Worm (Caenorhabditis elegans) whole organism, young adult: Measurements from ENCODE around the gene lin-33.

Experiments
- C06A6.2 ChIP-seq: fragments of 200-800 bp; sonication (Bioruptor generic); conservative IDR thresholded peaks from 2 replicates; pipeline ENCODE4 v1.3.6; 2022; ENCODE audit warnings: missing genetic modification characterization, missing compliant biosample characterization
- C17E4.6 ChIP-seq: fragments of 200-800 bp; sonication (Bioruptor generic); IDR thresholded peaks from 2 replicates; pipeline ENCODE4 v1.3.6; 2022; ENCODE audit warnings: missing genetic modification reagents, missing genetic modification characterization, missing compliant biosample characterization
- D2030.7 ChIP-seq: fragments of 200-800 bp; sonication (Bioruptor generic); IDR thresholded peaks from 2 replicates; pipeline ENCODE4 v1.3.6; 2022; ENCODE audit warnings: missing genetic modification reagents, missing genetic modification characterization, missing compliant biosample characterization
- F10E7.11 ChIP-seq: sonication (generic microtip); optimal IDR thresholded peaks from 2 replicates; lab custom pipeline; 2017; ENCODE audit warnings: mild to moderate bottlenecking, missing genetic modification characterization, moderate library complexity, missing compliant biosample characterization
- F39B2.1 ChIP-seq: fragments of 200-800 bp; sonication (Bioruptor generic); IDR thresholded peaks from 2 replicates; pipeline ENCODE4 v1.3.6; 2022; ENCODE audit warnings: missing genetic modification reagents, missing genetic modification characterization, missing compliant biosample characterization
- F57C9.4 ChIP-seq: sonication (generic microtip); optimal IDR thresholded peaks from 2 replicates; lab custom pipeline; 2017; ENCODE audit warnings: mild to moderate bottlenecking, missing genetic modification characterization, missing compliant biosample characterization
- K12H6.12 ChIP-seq: fragments of 200-800 bp; sonication (Bioruptor generic); optimal IDR thresholded peaks from 2 replicates; lab custom pipeline; 2018; ENCODE audit warnings: mild to moderate bottlenecking, missing genetic modification characterization, missing compliant biosample characterization
- Y53F4B.3 ChIP-seq: fragments of 200-800 bp; sonication (Bioruptor generic); IDR thresholded peaks from 2 replicates; pipeline ENCODE4 v1.3.6; 2022; ENCODE audit warnings: missing genetic modification reagents, missing genetic modification characterization, missing compliant biosample characterization
- Y56A3A.18 ChIP-seq: fragments of 200-800 bp; sonication (Bioruptor generic); IDR thresholded peaks from 2 replicates; pipeline ENCODE4 v1.3.6; 2022; ENCODE audit warnings: missing genetic modification reagents, missing genetic modification characterization, missing compliant biosample characterization
- Y67H2A.10 ChIP-seq: fragments of 200-800 bp; sonication (Bioruptor generic); conservative IDR thresholded peaks from 2 replicates; pipeline ENCODE4 v1.3.6; 2022; ENCODE audit warnings: missing genetic modification reagents, missing genetic modification characterization, missing compliant biosample characterization
- ama-1 ChIP-seq, 3 experiments: fragments of 150-350 bp in 1 of 3; sonication (generic microtip) in 2 of 3; optimal IDR thresholded peaks; 2 replicates each; lab custom pipeline; 2014 to 2018; ENCODE audit warnings: missing biosample characterization in 2 of 3, missing genetic modification characterization in 2 of 3, missing genetic modification reagents in 2 of 3
- attf-3 ChIP-seq: fragments of 200-800 bp; sonication (Bioruptor generic); conservative IDR thresholded peaks from 2 replicates; pipeline ENCODE4 v1.3.6; 2022; ENCODE audit warnings: missing genetic modification reagents, missing genetic modification characterization, missing compliant biosample characterization
- bed-2 ChIP-seq: fragments of 200-800 bp; sonication (Bioruptor generic); IDR thresholded peaks from 2 replicates; pipeline ENCODE4 v1.3.6; 2022; ENCODE audit warnings: missing genetic modification reagents, missing genetic modification characterization, missing compliant biosample characterization
- cebp-1 ChIP-seq, 2 experiments: fragments of 200-800 bp in 1 of 2; sonication (Bioruptor generic) in 1 of 2; sonication (generic microtip) in 1 of 2; IDR thresholded peaks in 1 of 2; optimal IDR thresholded peaks in 1 of 2; 2 replicates each; pipeline versions ENCODE4 v1.3.6 to Lab custom; 2017 to 2022; ENCODE audit warnings: missing compliant biosample characterization in 2 of 2, missing genetic modification characterization in 2 of 2, mild to moderate bottlenecking in 1 of 2, missing genetic modification reagents in 1 of 2, moderate library complexity in 1 of 2
- ceh-27 ChIP-seq: fragments of 200-800 bp; sonication (Bioruptor generic); optimal IDR thresholded peaks from 2 replicates; lab custom pipeline; 2018; ENCODE audit warnings: mild to moderate bottlenecking, missing genetic modification characterization, moderate library complexity, missing compliant biosample characterization
- ceh-58 ChIP-seq: fragments of 200-800 bp; sonication (Bioruptor generic); IDR thresholded peaks from 2 replicates; pipeline ENCODE4 v1.3.6; 2022; ENCODE audit warnings: missing genetic modification characterization, missing compliant biosample characterization
- ceh-91 ChIP-seq: fragments of 200-800 bp; sonication (Bioruptor generic); IDR thresholded peaks from 2 replicates; pipeline ENCODE4 v1.3.6; 2022; ENCODE audit warnings: missing genetic modification reagents, missing genetic modification characterization, missing compliant biosample characterization
- ekl-4 ChIP-seq: fragments of 200-800 bp; sonication (Bioruptor generic); IDR thresholded peaks from 2 replicates; pipeline ENCODE4 v1.3.6; 2022; ENCODE audit warnings: missing genetic modification reagents, missing genetic modification characterization, missing compliant biosample characterization
- hmg-1.2 ChIP-seq: fragments of 200-800 bp; sonication (Bioruptor generic); IDR thresholded peaks from 2 replicates; pipeline ENCODE4 v1.3.6; 2022; ENCODE audit warnings: missing genetic modification reagents, missing genetic modification characterization, missing compliant biosample characterization
- let-607 ChIP-seq, 2 experiments: fragments of 200-800 bp in 1 of 2; sonication (Bioruptor generic) in 1 of 2; sonication (generic microtip) in 1 of 2; optimal IDR thresholded peaks; 2 replicates each; lab custom pipeline; 2016 to 2018; ENCODE audit warnings: mild to moderate bottlenecking in 2 of 2, missing compliant biosample characterization in 2 of 2, missing genetic modification characterization in 2 of 2, moderate library complexity in 2 of 2, missing genotype in 1 of 2
- lin-26 ChIP-seq: fragments of 200-800 bp; sonication (Bioruptor generic); IDR thresholded peaks from 2 replicates; pipeline ENCODE4 v1.3.6; 2022; ENCODE audit warnings: missing genetic modification reagents, missing genetic modification characterization, missing compliant biosample characterization
- mel-28 ChIP-seq: sonication (generic microtip); optimal IDR thresholded peaks from 2 replicates; lab custom pipeline; 2016; ENCODE audit warnings: borderline replicate concordance, mild to moderate bottlenecking, missing genetic modification characterization, missing compliant biosample characterization
- nfya-1 ChIP-seq: sonication (generic microtip); optimal IDR thresholded peaks from 2 replicates; lab custom pipeline; 2017; ENCODE audit warnings: antibody characterized with exemption, missing compliant biosample characterization, missing genetic modification characterization, borderline replicate concordance; ENCODE audit not compliant: insufficient read depth
- nfyb-1 ChIP-seq: fragments of 200-800 bp; sonication (Bioruptor generic); IDR thresholded peaks from 2 replicates; pipeline ENCODE4 v1.3.6; 2022; ENCODE audit warnings: missing genetic modification reagents, missing genetic modification characterization, missing compliant biosample characterization
- nhr-179 ChIP-seq: sonication (generic microtip); optimal IDR thresholded peaks from 2 replicates; lab custom pipeline; 2016; ENCODE audit warnings: mild to moderate bottlenecking, missing genetic modification characterization, missing compliant biosample characterization
- nhr-27 ChIP-seq: fragments of 200-800 bp; sonication (Bioruptor generic); optimal IDR thresholded peaks from 2 replicates; lab custom pipeline; 2018; ENCODE audit warnings: mild to moderate bottlenecking, missing genetic modification characterization, moderate library complexity, missing compliant biosample characterization
- nhr-80 ChIP-seq: sonication (generic microtip); optimal IDR thresholded peaks from 2 replicates; lab custom pipeline; 2016; ENCODE audit warnings: missing genetic modification characterization, missing compliant biosample characterization
- rcor-1 ChIP-seq: fragments of 200-800 bp; sonication (Bioruptor generic); IDR thresholded peaks from 2 replicates; pipeline ENCODE4 v1.3.6; 2022; ENCODE audit warnings: missing genetic modification reagents, missing genetic modification characterization, missing compliant biosample characterization
- snpc-1.1 ChIP-seq: sonication (generic microtip); optimal IDR thresholded peaks from 2 replicates; lab custom pipeline; 2017; ENCODE audit warnings: missing genetic modification characterization, mild to moderate bottlenecking, missing compliant biosample characterization, antibody characterized with exemption, moderate library complexity, missing genotype, missing genetic modification reagents; ENCODE audit not compliant: insufficient read depth
- snpc-1.3 ChIP-seq: sonication (generic microtip); optimal IDR thresholded peaks from 2 replicates; lab custom pipeline; 2017; ENCODE audit warnings: missing genetic modification characterization, mild to moderate bottlenecking, missing compliant biosample characterization, antibody characterized with exemption, moderate library complexity, missing genotype, missing genetic modification reagents; ENCODE audit not compliant: insufficient read depth
- snpc-3.4 ChIP-seq: sonication (generic microtip); optimal IDR thresholded peaks from 2 replicates; lab custom pipeline; 2017; ENCODE audit warnings: missing genetic modification characterization, mild to moderate bottlenecking, missing compliant biosample characterization, antibody characterized with exemption, moderate library complexity, missing genotype, missing genetic modification reagents
- snpc-4 ChIP-seq, 5 experiments: fragments of 150-350 bp in 1 of 5; sonication (generic microtip) in 4 of 5; optimal IDR thresholded peaks; 2 replicates each; lab custom pipeline; 2014 to 2018; ENCODE audit warnings: missing genetic modification characterization in 5 of 5, missing biosample characterization in 3 of 5, antibody characterized with exemption in 2 of 5, mild to moderate bottlenecking in 2 of 5, missing compliant biosample characterization in 2 of 5, missing genotype in 2 of 5, moderate library complexity in 2 of 5, missing genetic modification reagents in 1 of 5
- somi-1 ChIP-seq: fragments of 200-800 bp; sonication (Bioruptor generic); optimal IDR thresholded peaks from 2 replicates; lab custom pipeline; 2018; ENCODE audit warnings: mild to moderate bottlenecking, missing genetic modification characterization, missing compliant biosample characterization
- sptf-2 ChIP-seq: fragments of 200-800 bp; sonication (Bioruptor generic); optimal IDR thresholded peaks from 2 replicates; lab custom pipeline; 2018; ENCODE audit warnings: mild to moderate bottlenecking, missing genetic modification characterization, missing compliant biosample characterization
- tbp1 ChIP-seq: fragments of 200-800 bp; sonication (Bioruptor generic); optimal IDR thresholded peaks from 2 replicates; lab custom pipeline; 2018; ENCODE audit warnings: mild to moderate bottlenecking, missing genetic modification characterization, missing compliant biosample characterization
- tbx-9 ChIP-seq: sonication (generic microtip); optimal IDR thresholded peaks from 2 replicates; lab custom pipeline; 2016; ENCODE audit warnings: borderline replicate concordance, missing genetic modification characterization, inconsistent platforms, missing compliant biosample characterization
- unc-130 ChIP-seq: sonication (generic microtip); optimal IDR thresholded peaks from 2 replicates; lab custom pipeline; 2016; ENCODE audit warnings: missing genetic modification reagents, missing genetic modification characterization, missing compliant biosample characterization
- xnd-1 ChIP-seq: sonication (generic microtip); optimal IDR thresholded peaks from 2 replicates; lab custom pipeline; 2016; ENCODE audit warnings: missing genotype, missing genetic modification reagents, missing genetic modification characterization, missing compliant biosample characterization
- zfh-2 ChIP-seq: fragments of 200-800 bp; sonication (Bioruptor generic); conservative IDR thresholded peaks from 2 replicates; pipeline ENCODE4 v1.3.6; 2022; ENCODE audit warnings: missing genetic modification reagents, missing genetic modification characterization, missing compliant biosample characterization
- zim-3 ChIP-seq: sonication (generic microtip); optimal IDR thresholded peaks from 2 replicates; lab custom pipeline; 2017; ENCODE audit warnings: mild to moderate bottlenecking, missing genetic modification characterization, moderate library complexity, missing compliant biosample characterization
- ztf-18 ChIP-seq: sonication (generic microtip); optimal IDR thresholded peaks from 2 replicates; lab custom pipeline; 2016; ENCODE audit warnings: missing genotype, mild to moderate bottlenecking, missing genetic modification characterization, missing compliant biosample characterization
- ztf-3 ChIP-seq: fragments of 200-800 bp; sonication (Bioruptor generic); optimal IDR thresholded peaks from 2 replicates; lab custom pipeline; 2018; ENCODE audit warnings: mild to moderate bottlenecking, missing genetic modification characterization, missing compliant biosample characterization

lin-33 gene

ce11 chrIV:5973947-5974495 is 43.6 kb downstream of the lin-33 start:
- TF ChIP-seq sptf-2 (GFP tag; lab: Kevin White, UChicago) (no peak), unc-130 (GFP tag; lab: Kevin White, UChicago) (no peak), zfh-2 (peak; percentile 80), somi-1 (no peak), zim-3 (tag; lab: Kevin White, UChicago) (no peak), hmg-1.2 (peak; percentile 62), K12H6.12 (peak; percentile 5), cebp-1 (GFP tag; IDR thresholded peaks at IDR 0.05; lab: Robert Waterston, UW) (no peak), cebp-1 (tag; optimal IDR thresholded peaks at IDR 0.05; lab: Kevin White, UChicago) (peak; percentile 42), ceh-27 (GFP tag; lab: Kevin White, UChicago) (peak; percentile 57), ekl-4 (GFP tag; lab: Robert Waterston, UW) (0 out of 2 replicates have a peak, but pooled peaks have one; percentile 42), F39B2.1 (no peak), ama-1 (optimal IDR thresholded peaks at IDR 0.05; lab: Kevin White, UChicago) (no peak), ama-1 (GFP tag; optimal IDR thresholded peaks at IDR 0.05; lab: Kevin White, UChicago) (no peak), F10E7.11 (no peak), Y56A3A.18 (GFP tag; lab: Robert Waterston, UW) (no peak)

ce11 chrIV:5975202-5975601 is 44.8 kb downstream of the lin-33 start, which contains the start of gene unc-44:
Gene unc-44 (plus strand): TSS chrIV:5975557.
- TF ChIP-seq nhr-179 = no peak
- no peak for TF ChIP-seq tbx-9 (tag; lab: Kevin White, UChicago)

DNA sequence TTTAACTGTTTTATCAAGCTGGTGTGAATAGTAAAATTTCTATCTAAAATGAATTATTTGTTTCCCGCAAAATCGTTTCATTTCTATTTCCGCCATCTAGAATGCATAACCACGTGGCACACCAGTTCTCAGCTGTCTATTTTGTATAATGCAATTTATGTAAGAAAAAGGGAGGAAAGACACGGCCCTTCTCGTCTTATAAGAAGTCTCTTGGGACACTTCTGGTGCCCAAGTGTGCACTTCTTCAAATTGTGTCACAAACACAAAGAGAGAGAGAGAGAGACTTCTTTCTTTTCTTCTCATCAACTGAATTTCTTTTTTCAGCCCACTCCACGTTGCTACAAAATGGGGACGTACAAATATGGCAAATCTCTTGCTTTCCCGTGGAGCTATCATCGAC is 46.8 kb downstream of the lin-33 start:
- TF ChIP-seq tbp1 (no peak), nhr-27 (tag; lab: Kevin White, UChicago) (no peak), Y67H2A.10 (no peak), bed-2 (no peak), mel-28 (tag; lab: Kevin White, UChicago) (no peak), ztf-18 (tag; lab: Kevin White, UChicago) (no peak), F39B2.1 (no peak), C17E4.6 (GFP tag; lab: Robert Waterston, UW) (no peak), lin-26 (no peak), nfyb-1 (GFP tag; lab: Robert Waterston, UW) (no peak), attf-3 (GFP tag; lab: Robert Waterston, UW) (no peak), snpc-4 (GFP tag; optimal IDR thresholded peaks at IDR 0.05; lab: Kevin White, UChicago) (no peak), snpc-4 (tag; optimal IDR thresholded peaks at IDR 0.05; lab: Kevin White, UChicago) (no peak), snpc-3.4 (tag; lab: Kevin White, UChicago) (no peak), ceh-58 (GFP tag; lab: Robert Waterston, UW) (no peak), nhr-80 (tag; lab: Kevin White, UChicago) (no peak)

- TF ChIP-seq ceh-91 (GFP tag; lab: Robert Waterston, UW) (no peak), C17E4.6 (GFP tag; lab: Robert Waterston, UW) (no peak), ztf-3 (GFP tag; lab: Kevin White, UChicago) (no peak), zfh-2 (no peak), xnd-1 (tag; lab: Kevin White, UChicago) (no peak), rcor-1 (GFP tag; lab: Robert Waterston, UW) (no peak), C06A6.2 (GFP tag; lab: Robert Waterston, UW) (no peak), D2030.7 (GFP tag; lab: Robert Waterston, UW) (no peak), snpc-1.1 (tag; lab: Kevin White, UChicago) (no peak), let-607 (tag; optimal IDR thresholded peaks at IDR 0.05; lab: Kevin White, UChicago) (no peak), F57C9.4 (tag; lab: Kevin White, UChicago) (no peak), somi-1 (no peak), snpc-1.3 (no peak), Y53F4B.3 (GFP tag; lab: Robert Waterston, UW) (no peak), K12H6.12 (no peak), nfya-1 (no peak)
Observed at ce11 chrIV:5979818-5980217, 49.4 kb downstream of the lin-33 start.
